Worm (Caenorhabditis elegans): Measurements from ENCODE around the gene try-11.

- TF ChIP-seq lsy-2 (tag; optimal IDR thresholded peaks at IDR 0.05) (no peak), egl-27 (tag; optimal IDR thresholded peaks at IDR 0.05) (no peak), unc-62 (GFP tag; optimal IDR thresholded peaks at IDR 0.05 in 1 of 2) (no peak), unc-62 (tag; optimal IDR thresholded peaks at IDR 0.05) (no peak), ceh-82 (tag; optimal IDR thresholded peaks at IDR 0.05) (no peak), nhr-76 (tag; optimal IDR thresholded peaks at IDR 0.05) (no peak), ama-1 (optimal IDR thresholded peaks at IDR 0.05) (no peak), unc-130 (GFP tag; optimal IDR thresholded peaks at IDR 0.05) (no peak), nhr-28 (tag; optimal IDR thresholded peaks at IDR 0.05) (no peak), ceh-28 (tag; optimal IDR thresholded peaks at IDR 0.05) (no peak), F10B5.3 (tag; optimal IDR thresholded peaks at IDR 0.05) (no peak)
Measured at ce11 chrV:7480949-7481348, 29.4 kb downstream of the try-11 start, which contains the start of gene C18B10.6.

Measured in whole organism, L4 larva.